Worm (Caenorhabditis elegans) whole organism, young adult: ENCODE data around the gene prp-9.

ENCODE experiments used
- B0019.2 ChIP-seq: fragments of 200-800 bp; sonication (Bioruptor generic); conservative IDR thresholded peaks from 2 replicates; pipeline ENCODE4 v1.3.6; 2022; ENCODE audit warnings: missing genetic modification reagents, missing genetic modification characterization, missing compliant biosample characterization
- C17E4.6 ChIP-seq: fragments of 200-800 bp; sonication (Bioruptor generic); IDR thresholded peaks from 2 replicates; pipeline ENCODE4 v1.3.6; 2022; ENCODE audit warnings: missing genetic modification reagents, missing genetic modification characterization, missing compliant biosample characterization
- D2030.7 ChIP-seq: fragments of 200-800 bp; sonication (Bioruptor generic); IDR thresholded peaks from 2 replicates; pipeline ENCODE4 v1.3.6; 2022; ENCODE audit warnings: missing genetic modification reagents, missing genetic modification characterization, missing compliant biosample characterization
- F23B12.7 ChIP-seq: sonication (generic microtip); optimal IDR thresholded peaks from 2 replicates; lab custom pipeline; 2017; ENCODE audit warnings: missing genetic modification characterization, mild to moderate bottlenecking, missing compliant biosample characterization, antibody characterized with exemption, moderate library complexity; ENCODE audit not compliant: insufficient read depth
- F33H1.4 ChIP-seq: fragments of 200-800 bp; sonication (Bioruptor generic); IDR thresholded peaks from 2 replicates; pipeline ENCODE4 v1.3.6; 2022; ENCODE audit warnings: missing genetic modification reagents, missing genetic modification characterization, missing compliant biosample characterization
- F37B4.10 ChIP-seq: fragments of 200-800 bp; sonication (Bioruptor generic); IDR thresholded peaks from 2 replicates; pipeline ENCODE4 v1.3.6; 2022; ENCODE audit warnings: missing genetic modification characterization, missing compliant biosample characterization
- F52B5.7 ChIP-seq: sonication (generic microtip); optimal IDR thresholded peaks from 2 replicates; lab custom pipeline; 2016; ENCODE audit warnings: mild to moderate bottlenecking, missing genetic modification characterization, missing compliant biosample characterization
- T07F8.4 ChIP-seq: sonication (generic microtip); optimal IDR thresholded peaks from 2 replicates; lab custom pipeline; 2016; ENCODE audit warnings: mild to moderate bottlenecking, missing genetic modification characterization, moderate library complexity, missing compliant biosample characterization
- T26A5.8 ChIP-seq: sonication (generic microtip); optimal IDR thresholded peaks from 2 replicates; lab custom pipeline; 2016; ENCODE audit warnings: missing genetic modification characterization, missing compliant biosample characterization
- Y53F4B.3 ChIP-seq: fragments of 200-800 bp; sonication (Bioruptor generic); IDR thresholded peaks from 2 replicates; pipeline ENCODE4 v1.3.6; 2022; ENCODE audit warnings: missing genetic modification reagents, missing genetic modification characterization, missing compliant biosample characterization
- Y67H2A.10 ChIP-seq: fragments of 200-800 bp; sonication (Bioruptor generic); conservative IDR thresholded peaks from 2 replicates; pipeline ENCODE4 v1.3.6; 2022; ENCODE audit warnings: missing genetic modification reagents, missing genetic modification characterization, missing compliant biosample characterization
- Y95B8A.8 ChIP-seq: fragments of 200-800 bp; sonication (Bioruptor generic); IDR thresholded peaks from 2 replicates; pipeline ENCODE4 v1.3.6; 2022; ENCODE audit warnings: missing genetic modification reagents, missing genetic modification characterization, missing compliant biosample characterization
- ama-1 ChIP-seq, 3 experiments: fragments of 150-350 bp in 1 of 3; sonication (generic microtip) in 2 of 3; optimal IDR thresholded peaks; 2 replicates each; lab custom pipeline; 2014 to 2018; ENCODE audit warnings: missing biosample characterization in 2 of 3, missing genetic modification characterization in 2 of 3, missing genetic modification reagents in 2 of 3
- aptf-3 ChIP-seq: fragments of 200-800 bp; sonication (Bioruptor generic); IDR thresholded peaks from 2 replicates; pipeline ENCODE4 v1.3.6; 2022; ENCODE audit warnings: missing genetic modification characterization, missing compliant biosample characterization
- attf-5 ChIP-seq: fragments of 200-800 bp; sonication (Bioruptor generic); optimal IDR thresholded peaks from 2 replicates; lab custom pipeline; 2018; ENCODE audit warnings: mild to moderate bottlenecking, missing genetic modification characterization, missing compliant biosample characterization
- bed-2 ChIP-seq: fragments of 200-800 bp; sonication (Bioruptor generic); IDR thresholded peaks from 2 replicates; pipeline ENCODE4 v1.3.6; 2022; ENCODE audit warnings: missing genetic modification reagents, missing genetic modification characterization, missing compliant biosample characterization
- ccch-3 ChIP-seq: fragments of 200-800 bp; sonication (Bioruptor generic); optimal IDR thresholded peaks from 2 replicates; lab custom pipeline; 2018; ENCODE audit warnings: mild to moderate bottlenecking, missing genetic modification characterization, missing compliant biosample characterization
- ceh-100 ChIP-seq: fragments of 200-800 bp; sonication (Bioruptor generic); IDR thresholded peaks from 2 replicates; pipeline ENCODE4 v1.3.6; 2022; ENCODE audit warnings: missing genetic modification reagents, missing genetic modification characterization, missing compliant biosample characterization
- ceh-40 ChIP-seq: fragments of 200-800 bp; sonication (Bioruptor generic); IDR thresholded peaks from 2 replicates; pipeline ENCODE4 v1.3.6; 2022; ENCODE audit warnings: missing genetic modification characterization, missing compliant biosample characterization
- ceh-58 ChIP-seq: fragments of 200-800 bp; sonication (Bioruptor generic); IDR thresholded peaks from 2 replicates; pipeline ENCODE4 v1.3.6; 2022; ENCODE audit warnings: missing genetic modification characterization, missing compliant biosample characterization
- ceh-79 ChIP-seq: sonication (generic microtip); optimal IDR thresholded peaks from 2 replicates; lab custom pipeline; 2017; ENCODE audit warnings: mild to moderate bottlenecking, missing genetic modification characterization, missing compliant biosample characterization
- ets-4 ChIP-seq: fragments of 200-800 bp; sonication (Bioruptor generic); optimal IDR thresholded peaks from 2 replicates; lab custom pipeline; 2018; ENCODE audit warnings: mild to moderate bottlenecking, missing genetic modification characterization, missing compliant biosample characterization
- gei-17 ChIP-seq: fragments of 200-800 bp; sonication (Bioruptor generic); optimal IDR thresholded peaks from 2 replicates; lab custom pipeline; 2018; ENCODE audit warnings: mild to moderate bottlenecking, missing genetic modification characterization, missing compliant biosample characterization
- hlh-26 ChIP-seq: fragments of 200-800 bp; sonication (Bioruptor generic); conservative IDR thresholded peaks from 2 replicates; pipeline ENCODE4 v1.3.6; 2022; ENCODE audit warnings: missing genetic modification reagents, missing genetic modification characterization, missing compliant biosample characterization
- hrde-1 ChIP-seq: sonication (generic microtip); optimal IDR thresholded peaks from 2 replicates; lab custom pipeline; 2016; ENCODE audit warnings: missing genetic modification characterization, mild to moderate bottlenecking, missing compliant biosample characterization, moderate library complexity, missing genotype, missing genetic modification reagents, borderline replicate concordance
- let-526 ChIP-seq: fragments of 200-800 bp; sonication (Bioruptor generic); IDR thresholded peaks from 2 replicates; pipeline ENCODE4 v1.3.6; 2022; ENCODE audit warnings: missing genetic modification reagents, missing genetic modification characterization, missing compliant biosample characterization
- madf-10 ChIP-seq: sonication (generic microtip); optimal IDR thresholded peaks from 2 replicates; lab custom pipeline; 2016; ENCODE audit warnings: mild to moderate bottlenecking, missing genetic modification characterization, missing compliant biosample characterization
- mel-28 ChIP-seq: sonication (generic microtip); optimal IDR thresholded peaks from 2 replicates; lab custom pipeline; 2016; ENCODE audit warnings: borderline replicate concordance, mild to moderate bottlenecking, missing genetic modification characterization, missing compliant biosample characterization
- mxl-1 ChIP-seq: sonication (generic microtip); optimal IDR thresholded peaks from 2 replicates; lab custom pipeline; 2016; ENCODE audit warnings: missing genetic modification characterization, missing compliant biosample characterization
- nhr-120 ChIP-seq: fragments of 200-800 bp; sonication (Bioruptor generic); IDR thresholded peaks from 2 replicates; pipeline ENCODE4 v1.3.6; 2022; ENCODE audit warnings: missing genetic modification characterization, missing compliant biosample characterization
- nhr-179 ChIP-seq: sonication (generic microtip); optimal IDR thresholded peaks from 2 replicates; lab custom pipeline; 2016; ENCODE audit warnings: mild to moderate bottlenecking, missing genetic modification characterization, missing compliant biosample characterization
- nhr-27 ChIP-seq: fragments of 200-800 bp; sonication (Bioruptor generic); optimal IDR thresholded peaks from 2 replicates; lab custom pipeline; 2018; ENCODE audit warnings: mild to moderate bottlenecking, missing genetic modification characterization, moderate library complexity, missing compliant biosample characterization
- nhr-80 ChIP-seq: sonication (generic microtip); optimal IDR thresholded peaks from 2 replicates; lab custom pipeline; 2016; ENCODE audit warnings: missing genetic modification characterization, missing compliant biosample characterization
- pbrm-1 ChIP-seq: fragments of 200-800 bp; sonication (Bioruptor generic); IDR thresholded peaks from 2 replicates; pipeline ENCODE4 v1.3.6; 2022; ENCODE audit warnings: missing genetic modification reagents, missing genetic modification characterization, missing compliant biosample characterization
- rcor-1 ChIP-seq: fragments of 200-800 bp; sonication (Bioruptor generic); IDR thresholded peaks from 2 replicates; pipeline ENCODE4 v1.3.6; 2022; ENCODE audit warnings: missing genetic modification reagents, missing genetic modification characterization, missing compliant biosample characterization
- repo-1 ChIP-seq: sonication (generic microtip); optimal IDR thresholded peaks from 2 replicates; lab custom pipeline; 2017; ENCODE audit warnings: mild to moderate bottlenecking, missing genetic modification characterization, missing compliant biosample characterization
- sdz-38 ChIP-seq: sonication (generic microtip); optimal IDR thresholded peaks from 2 replicates; lab custom pipeline; 2016; ENCODE audit warnings: missing genotype, missing genetic modification characterization, missing compliant biosample characterization
- sea-2 ChIP-seq: fragments of 200-800 bp; sonication (Bioruptor generic); IDR thresholded peaks from 2 replicates; pipeline ENCODE4 v1.3.6; 2022; ENCODE audit warnings: missing genetic modification characterization, missing compliant biosample characterization
- snpc-1.1 ChIP-seq: sonication (generic microtip); optimal IDR thresholded peaks from 2 replicates; lab custom pipeline; 2017; ENCODE audit warnings: missing genetic modification characterization, mild to moderate bottlenecking, missing compliant biosample characterization, antibody characterized with exemption, moderate library complexity, missing genotype, missing genetic modification reagents; ENCODE audit not compliant: insufficient read depth
- snpc-1.3 ChIP-seq: sonication (generic microtip); optimal IDR thresholded peaks from 2 replicates; lab custom pipeline; 2017; ENCODE audit warnings: missing genetic modification characterization, mild to moderate bottlenecking, missing compliant biosample characterization, antibody characterized with exemption, moderate library complexity, missing genotype, missing genetic modification reagents; ENCODE audit not compliant: insufficient read depth
- snpc-4 ChIP-seq, 5 experiments: fragments of 150-350 bp in 1 of 5; sonication (generic microtip) in 4 of 5; optimal IDR thresholded peaks; 2 replicates each; lab custom pipeline; 2014 to 2018; ENCODE audit warnings: missing genetic modification characterization in 5 of 5, missing biosample characterization in 3 of 5, antibody characterized with exemption in 2 of 5, mild to moderate bottlenecking in 2 of 5, missing compliant biosample characterization in 2 of 5, missing genotype in 2 of 5, moderate library complexity in 2 of 5, missing genetic modification reagents in 1 of 5
- sptf-2 ChIP-seq: fragments of 200-800 bp; sonication (Bioruptor generic); optimal IDR thresholded peaks from 2 replicates; lab custom pipeline; 2018; ENCODE audit warnings: mild to moderate bottlenecking, missing genetic modification characterization, missing compliant biosample characterization
- tbp1 ChIP-seq: fragments of 200-800 bp; sonication (Bioruptor generic); optimal IDR thresholded peaks from 2 replicates; lab custom pipeline; 2018; ENCODE audit warnings: mild to moderate bottlenecking, missing genetic modification characterization, missing compliant biosample characterization
- zfh-2 ChIP-seq: fragments of 200-800 bp; sonication (Bioruptor generic); conservative IDR thresholded peaks from 2 replicates; pipeline ENCODE4 v1.3.6; 2022; ENCODE audit warnings: missing genetic modification reagents, missing genetic modification characterization, missing compliant biosample characterization
- zim-3 ChIP-seq: sonication (generic microtip); optimal IDR thresholded peaks from 2 replicates; lab custom pipeline; 2017; ENCODE audit warnings: mild to moderate bottlenecking, missing genetic modification characterization, moderate library complexity, missing compliant biosample characterization
- ztf-26 ChIP-seq: sonication (generic microtip); optimal IDR thresholded peaks from 2 replicates; lab custom pipeline; 2017; ENCODE audit warnings: missing genetic modification characterization, missing compliant biosample characterization

The prp-9 gene

ce11 chrII:8546975-8547374, 21.8 kb upstream of the prp-9 start (continued):
- TF ChIP-seq snpc-4 (GFP tag; optimal IDR thresholded peaks at IDR 0.05; lab: Kevin White, UChicago) (no peak), snpc-4 (tag; optimal IDR thresholded peaks at IDR 0.05; lab: Kevin White, UChicago) (peak in 1 of 4 experiments; percentile 73), hlh-26 (GFP tag; lab: Robert Waterston, UW) (no peak), hrde-1 (peak; percentile 72), sea-2 (GFP tag; lab: Robert Waterston, UW) (no peak), snpc-1.3 (tag; lab: Kevin White, UChicago) (no peak), ceh-79 (tag; lab: Kevin White, UChicago) (peak; percentile 32), zim-3 (tag; lab: Kevin White, UChicago) (no peak), ccch-3 (GFP tag; lab: Kevin White, UChicago) (no peak), zfh-2 (no peak), let-526 (GFP tag; lab: Robert Waterston, UW) (no peak), C17E4.6 (no peak), D2030.7 (GFP tag; lab: Robert Waterston, UW) (peak; percentile 42; the same call in 1 of the 2 replicates), Y53F4B.3 (no peak), aptf-3 (GFP tag; lab: Robert Waterston, UW) (0 out of 2 replicates have a peak, but pooled peaks have one; percentile 37), pbrm-1 (GFP tag; lab: Robert Waterston, UW) (no peak; the same call in 1 of the 2 replicates), nhr-120 (GFP tag; lab: Robert Waterston, UW) (0 out of 2 replicates have a peak, but pooled peaks have one; percentile 69), ceh-58 (GFP tag; lab: Robert Waterston, UW) (peak; percentile 94; the same call in 1 of the 2 replicates), Y95B8A.8 (GFP tag; lab: Robert Waterston, UW) (no peak), ets-4 (GFP tag; lab: Kevin White, UChicago) (peak; percentile 93), F33H1.4 (GFP tag; lab: Robert Waterston, UW) (peak; percentile 36; the same call in 1 of the 2 replicates), attf-5 (GFP tag; lab: Kevin White, UChicago) (no peak), ceh-100 (GFP tag; lab: Robert Waterston, UW) (peak; percentile 49; the same call in 1 of the 2 replicates), madf-10 (tag; lab: Kevin White, UChicago) (peak; percentile 60), rcor-1 (GFP tag; lab: Robert Waterston, UW) (0 out of 2 replicates have a peak, but pooled peaks have one; percentile 41), snpc-1.1 (tag; lab: Kevin White, UChicago) (peak; percentile 64), gei-17 (no peak), ama-1 (optimal IDR thresholded peaks at IDR 0.05; lab: Kevin White, UChicago) (no peak), ama-1 (GFP tag; optimal IDR thresholded peaks at IDR 0.05; lab: Kevin White, UChicago) (peak in 1 of 2 experiments; percentile 60), B0019.2 (no peak), sdz-38 (tag; lab: Kevin White, UChicago) (no peak), F23B12.7 (tag; lab: Kevin White, UChicago) (peak; percentile 88), F52B5.7 (no peak), tbp1 (peak; percentile 96), ztf-26 (tag; lab: Kevin White, UChicago) (peak; percentile 62), ceh-40 (GFP tag; lab: Robert Waterston, UW) (peak; percentile 92), nhr-179 (peak; percentile 77), sptf-2 (GFP tag; lab: Kevin White, UChicago) (peak; percentile 97), bed-2 (no peak), T07F8.4 (tag; lab: Kevin White, UChicago) (peak; percentile 85), mxl-1 (peak; percentile 97), nhr-27 (tag; lab: Kevin White, UChicago) (peak; percentile 75), T26A5.8 (tag; lab: Kevin White, UChicago) (peak; percentile 88), Y67H2A.10 (GFP tag; lab: Robert Waterston, UW) (no peak), mel-28 (tag; lab: Kevin White, UChicago) (peak; percentile 23), nhr-80 (tag; lab: Kevin White, UChicago) (peak; percentile 64), repo-1 (tag; lab: Kevin White, UChicago) (peak; percentile 85), F37B4.10 (GFP tag; lab: Robert Waterston, UW) (0 out of 2 replicates have a peak, but pooled peaks have one; percentile 73)
